Worm (Caenorhabditis elegans) whole organism, L4/young adult: ENCODE data around the gene F26F2.8.
"Not testable (repeated sequence)": the region's sequence is repeated elsewhere in the genome, so short reads cannot be mapped to it uniquely, and the experiment has no call there.

Source experiments
- W03F9.2 ChIP-seq: fragments of 150-350 bp; optimal IDR thresholded peaks from 2 replicates; lab custom pipeline; 2014; ENCODE audit warnings: missing biosample characterization, missing genetic modification characterization
- dao-5 ChIP-seq: sonication (generic microtip); optimal IDR thresholded peaks from 2 replicates; lab custom pipeline; 2016; ENCODE audit warnings: missing genotype, missing genetic modification characterization, moderate library complexity, missing compliant biosample characterization
- him-1 ChIP-seq: sonication (generic microtip); optimal IDR thresholded peaks from 2 replicates; lab custom pipeline; 2016; ENCODE audit warnings: missing genotype, missing genetic modification reagents, missing genetic modification characterization, missing compliant biosample characterization

Gene F26F2.8

DNA sequence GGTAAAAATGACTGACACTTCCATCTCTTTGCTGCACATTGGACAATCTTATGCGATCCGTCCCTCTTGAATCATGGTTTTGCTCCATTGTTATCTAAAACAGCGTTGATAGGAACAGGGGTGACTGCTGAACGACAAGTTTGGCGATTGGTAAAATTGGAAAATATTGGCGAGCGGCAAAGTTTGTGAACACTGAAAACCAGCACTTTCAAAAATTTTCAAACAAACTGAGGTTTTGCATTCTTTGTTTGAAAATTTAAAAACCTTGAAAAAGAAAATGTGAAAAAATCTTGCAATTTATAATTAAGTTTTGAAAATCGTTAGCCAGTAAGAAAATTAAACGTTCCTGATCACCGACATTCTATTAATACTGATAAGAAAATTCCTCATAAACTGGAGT is 12.9 kb upstream of the F26F2.8 start, which contains the start of gene F26F2.3:
Gene F26F2.3 (minus strand): TSS at position 101 of the 400 bp plus-strand sequence.
- no peak for TF ChIP-seq W03F9.2 (tag; lab: Kevin White, UChicago)
- no peak for TF ChIP-seq dao-5 (tag; lab: Kevin White, UChicago)
- no peak for TF ChIP-seq him-1

DNA sequence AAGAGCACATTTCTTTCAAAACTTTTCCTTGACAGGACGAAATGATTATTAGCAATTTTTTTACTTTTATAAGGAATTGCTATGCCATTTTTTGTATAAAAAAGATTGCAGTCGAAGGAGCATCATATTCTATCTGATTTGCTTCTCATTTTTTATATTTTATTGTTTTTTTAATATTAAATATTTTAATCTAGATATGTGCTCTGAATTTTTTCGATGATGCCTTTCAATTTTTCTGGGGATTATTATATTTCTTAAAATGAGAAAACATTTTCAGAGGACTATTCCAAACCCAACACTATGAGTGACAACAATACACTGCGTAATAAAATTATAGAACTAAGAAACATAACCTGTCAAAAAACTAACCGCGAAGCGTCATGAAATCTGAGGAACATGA is 10.4 kb upstream of the F26F2.8 start, which contains the start of gene F26F2.4:
Gene F26F2.4 (plus strand): TSS at position 301 of the 400 bp plus-strand sequence.
- not testable (repeated sequence) for TF ChIP-seq him-1; W03F9.2 (tag; lab: Kevin White, UChicago); dao-5 (tag; lab: Kevin White, UChicago)

DNA sequence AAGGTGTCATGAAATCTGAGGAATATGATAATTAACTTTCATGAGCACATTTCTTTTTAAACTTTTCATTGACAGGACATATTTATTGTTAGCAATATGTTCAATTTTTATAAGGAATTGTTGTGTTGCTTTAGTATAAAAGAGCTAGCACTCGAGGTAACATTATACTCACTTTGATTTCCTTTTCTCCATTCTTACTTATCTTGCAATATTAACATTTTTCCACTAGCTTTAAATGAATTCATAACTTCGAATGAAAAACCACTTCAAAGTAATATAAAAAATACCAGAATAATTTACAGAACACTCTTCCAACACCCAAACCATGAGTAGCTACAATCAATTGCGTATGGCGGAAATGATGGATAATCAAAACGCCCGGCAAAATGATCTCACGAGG is 6.0 kb upstream of the F26F2.8 start, which contains the start of gene F26F2.5:
Gene F26F2.5 (plus strand): TSS at position 301 of the 400 bp plus-strand sequence.
- TF ChIP-seq him-1: no peak
- TF ChIP-seq W03F9.2 (tag; lab: Kevin White, UChicago): no peak
- no peak for TF ChIP-seq dao-5 (tag; lab: Kevin White, UChicago)

DNA sequence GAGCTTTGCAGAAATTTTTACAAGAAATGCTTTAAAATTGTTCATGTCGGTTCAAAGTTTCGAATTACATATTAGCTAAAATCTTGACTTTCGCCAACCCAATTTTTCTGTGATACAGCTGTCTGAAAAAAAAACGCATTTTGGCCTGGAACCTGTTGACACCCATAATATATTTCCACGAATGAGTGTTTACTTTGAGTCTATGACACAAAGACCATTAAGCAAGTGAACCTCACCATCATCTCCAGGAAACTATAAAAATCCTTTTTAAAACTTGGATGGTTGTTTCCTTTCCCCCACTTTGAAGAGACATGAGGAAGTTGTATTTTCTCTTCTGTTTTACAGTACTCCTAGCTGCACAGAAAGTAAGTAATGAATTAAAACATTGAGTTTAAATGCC is 5.0 kb upstream of the F26F2.8 start, which contains the start of gene clec-263:
Gene clec-263 (plus strand): TSS at position 301 of the 400 bp plus-strand sequence.
- TF ChIP-seq him-1: no peak
- TF ChIP-seq W03F9.2 (tag; lab: Kevin White, UChicago): no peak
- no peak for TF ChIP-seq dao-5 (tag; lab: Kevin White, UChicago)

DNA sequence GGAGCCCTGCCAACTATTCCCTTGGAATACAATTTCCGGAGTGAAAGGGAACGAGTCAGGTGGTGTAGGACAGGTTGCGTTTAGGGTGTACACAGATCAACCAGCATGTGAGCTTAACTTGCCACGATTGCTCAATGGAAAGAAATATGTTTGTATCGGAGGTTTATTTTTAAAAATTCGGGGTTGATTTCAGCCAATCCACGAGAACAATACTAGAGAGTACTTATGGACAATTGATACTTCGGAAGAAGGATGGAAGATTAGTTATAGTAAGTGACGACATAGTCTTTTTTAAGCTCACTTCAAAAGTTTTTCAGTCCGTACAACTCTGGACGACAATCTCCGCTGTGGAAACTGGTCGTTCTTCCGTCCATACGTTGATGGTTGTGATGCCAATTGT is 4.5 kb upstream of the F26F2.8 start:
- no peak for TF ChIP-seq dao-5 (tag; lab: Kevin White, UChicago)
- TF ChIP-seq him-1: no peak
- no peak for TF ChIP-seq W03F9.2 (tag; lab: Kevin White, UChicago)

DNA sequence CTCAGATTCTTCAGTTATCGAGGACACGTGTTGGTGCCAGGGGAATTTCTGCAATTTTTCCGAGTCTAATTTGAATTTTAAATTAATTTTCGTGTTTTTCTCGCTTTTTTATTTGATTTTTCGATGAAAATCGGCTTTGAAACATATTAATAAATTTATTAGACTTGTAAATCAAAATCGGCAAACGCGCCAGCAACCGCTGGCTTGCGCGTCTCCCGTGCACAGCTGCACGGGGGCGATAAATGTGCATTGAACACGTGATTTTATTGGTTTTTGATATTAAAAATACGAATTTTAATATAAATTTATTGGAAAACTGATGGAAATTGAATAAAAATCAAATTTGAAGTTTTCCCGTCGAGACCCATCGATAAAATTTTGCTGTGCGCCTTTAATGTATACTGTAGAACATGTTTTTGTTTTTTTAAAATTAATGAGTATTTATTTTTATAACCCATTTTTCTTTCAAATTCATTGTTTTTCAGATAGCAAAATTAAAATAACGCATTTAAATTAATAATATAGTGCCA is 1.2 kb downstream of the F26F2.8 start, which contains the start of gene F26F2.7:
Gene F26F2.7 (plus strand): TSS at position 480 of the 530 bp plus-strand sequence.
- TF ChIP-seq W03F9.2 (tag; lab: Kevin White, UChicago): peak; percentile 95
- no peak for TF ChIP-seq dao-5 (tag; lab: Kevin White, UChicago)
- TF ChIP-seq him-1: peak; percentile 1

DNA sequence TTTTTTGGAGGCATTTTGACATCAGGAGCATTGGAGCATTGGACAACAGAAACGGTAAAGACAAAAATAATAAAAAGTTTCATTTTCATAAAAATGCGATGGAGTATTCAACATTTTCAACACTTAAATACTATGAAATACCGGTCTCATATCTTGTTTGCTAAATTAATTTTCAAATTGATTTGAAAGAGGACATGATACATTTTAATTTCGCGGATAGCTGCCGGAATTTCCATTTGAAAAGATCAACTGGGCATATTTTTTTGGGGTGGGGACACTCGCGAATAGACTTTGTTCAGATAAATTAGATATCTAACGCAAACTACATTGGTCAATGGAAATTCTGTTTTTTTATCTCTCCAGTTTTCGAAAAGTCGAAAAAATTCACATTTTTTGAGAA is 15.4 kb downstream of the F26F2.8 start, which contains the start of gene F26F2.10:
Gene F26F2.10 (minus strand): TSS at position 101 of the 400 bp plus-strand sequence.
- TF ChIP-seq W03F9.2 (tag; lab: Kevin White, UChicago) (no peak), him-1 (no peak), dao-5 (tag; lab: Kevin White, UChicago) (no peak)

DNA sequence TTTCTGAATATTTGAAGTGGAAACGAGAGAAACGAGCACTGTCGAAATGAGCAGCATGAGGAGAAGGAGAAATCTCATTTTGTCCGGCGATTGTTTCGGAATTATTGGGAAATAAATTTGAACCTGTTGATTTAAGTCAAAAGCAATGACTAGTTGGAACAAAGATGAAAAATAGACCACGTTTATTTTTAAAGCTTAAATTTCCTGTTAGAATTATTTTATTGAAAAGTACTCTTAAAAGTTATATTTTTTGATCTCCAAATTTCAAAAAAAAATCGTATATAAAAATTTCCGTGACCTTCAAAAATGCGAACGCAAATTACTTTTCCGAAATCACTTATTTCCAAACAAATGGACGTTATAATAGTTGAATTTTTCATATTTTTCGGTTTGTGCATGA is 16.3 kb downstream of the F26F2.8 start, which contains the start of gene F26F2.11:
Gene F26F2.11 (minus strand): TSS at position 101 of the 400 bp plus-strand sequence.
- TF ChIP-seq him-1 (no peak), W03F9.2 (tag; lab: Kevin White, UChicago) (no peak), dao-5 (tag; lab: Kevin White, UChicago) (no peak)

DNA sequence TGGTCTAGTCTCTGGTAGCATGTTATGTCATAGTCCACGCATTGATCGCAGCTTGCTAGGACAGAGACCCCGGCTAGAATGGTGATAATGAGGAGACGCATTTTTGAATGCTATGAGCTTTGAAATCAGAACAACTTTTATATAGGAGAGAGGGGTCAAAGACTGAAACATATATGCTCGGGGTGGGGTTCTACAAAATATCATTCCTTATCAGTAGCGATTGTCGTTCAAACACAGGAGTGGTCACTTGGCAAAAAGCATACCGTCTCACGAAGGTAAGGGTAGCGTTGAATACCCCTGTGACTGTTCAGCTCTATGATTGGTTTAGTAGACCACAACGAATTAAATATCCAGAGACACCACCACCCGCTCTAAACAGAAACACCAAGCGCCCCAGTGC is 17.7 kb downstream of the F26F2.8 start, which contains the start of gene F46B3.1:
Gene F46B3.1 (minus strand): TSS at position 101 of the 400 bp plus-strand sequence.
- no peak for TF ChIP-seq dao-5 (tag; lab: Kevin White, UChicago)
- no peak for TF ChIP-seq him-1
- no peak for TF ChIP-seq W03F9.2 (tag; lab: Kevin White, UChicago)

DNA sequence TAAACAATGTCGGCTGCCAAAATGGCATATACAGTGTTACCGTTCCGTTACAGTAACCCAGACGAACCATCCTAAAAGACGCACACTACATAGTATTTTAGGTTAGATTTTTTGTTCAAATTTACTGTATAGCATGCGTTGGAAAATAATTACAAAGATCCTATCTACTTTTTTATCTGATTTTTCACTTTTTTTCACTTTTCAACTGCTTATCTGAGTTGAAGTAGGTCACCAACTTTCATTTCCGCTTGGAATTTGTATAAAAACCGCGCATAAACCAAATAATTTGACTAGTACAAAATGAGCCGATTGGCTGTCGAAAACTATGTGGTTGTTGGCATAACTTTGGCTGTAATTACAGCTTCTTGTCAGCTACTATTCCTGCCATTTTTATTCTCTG is 20.4 kb downstream of the F26F2.8 start, which contains the start of gene col-163:
Gene col-163 (plus strand): TSS at position 301 of the 400 bp plus-strand sequence.
- TF ChIP-seq W03F9.2 (tag; lab: Kevin White, UChicago): no peak
- no peak for TF ChIP-seq him-1
- TF ChIP-seq dao-5 (tag; lab: Kevin White, UChicago): no peak

DNA sequence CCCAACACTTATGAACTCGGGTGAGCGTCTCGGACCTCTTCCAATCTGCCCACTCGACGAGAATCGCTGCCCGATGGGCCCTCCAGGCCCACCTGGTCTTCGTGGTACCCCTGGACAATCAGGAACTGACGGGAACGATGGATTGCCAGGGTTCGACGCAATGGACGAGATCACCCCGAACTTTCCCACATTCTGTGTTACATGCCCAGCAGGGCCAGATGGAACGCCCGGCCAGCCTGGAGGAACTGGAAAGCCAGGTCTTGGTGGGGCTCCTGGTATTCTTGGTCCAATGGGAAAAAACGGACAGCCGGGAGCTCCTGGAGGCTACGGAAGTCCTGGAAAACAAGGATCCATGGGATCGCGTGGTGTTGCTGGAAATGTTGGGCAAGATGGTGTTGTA is 21.4 kb downstream of the F26F2.8 start:
- TF ChIP-seq him-1 (no peak), W03F9.2 (tag; lab: Kevin White, UChicago) (no peak), dao-5 (tag; lab: Kevin White, UChicago) (no peak)

DNA sequence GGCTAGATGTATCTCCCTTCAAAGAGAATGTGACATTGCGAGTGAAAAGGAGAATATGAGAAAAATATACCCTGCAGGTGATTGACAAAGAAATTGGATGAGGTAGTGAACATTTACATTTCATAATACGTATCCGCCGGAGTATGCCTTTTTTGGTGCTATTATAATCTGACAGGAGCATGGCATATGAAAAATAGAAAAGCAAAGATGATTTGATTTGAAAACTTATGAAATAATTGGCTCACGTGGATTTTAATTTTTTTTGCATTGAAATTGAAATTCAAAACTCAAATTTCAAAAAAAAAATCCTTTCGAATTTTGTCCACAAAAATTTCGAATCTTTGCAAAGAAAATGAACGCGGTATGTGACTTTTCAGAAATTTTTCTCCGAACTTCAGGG is 23.7 kb downstream of the F26F2.8 start, which contains the start of gene ttr-11:
Gene ttr-11 (plus strand): TSS at position 301 of the 400 bp plus-strand sequence.
- TF ChIP-seq him-1 (no peak), dao-5 (tag; lab: Kevin White, UChicago) (no peak), W03F9.2 (tag; lab: Kevin White, UChicago) (no peak)

DNA sequence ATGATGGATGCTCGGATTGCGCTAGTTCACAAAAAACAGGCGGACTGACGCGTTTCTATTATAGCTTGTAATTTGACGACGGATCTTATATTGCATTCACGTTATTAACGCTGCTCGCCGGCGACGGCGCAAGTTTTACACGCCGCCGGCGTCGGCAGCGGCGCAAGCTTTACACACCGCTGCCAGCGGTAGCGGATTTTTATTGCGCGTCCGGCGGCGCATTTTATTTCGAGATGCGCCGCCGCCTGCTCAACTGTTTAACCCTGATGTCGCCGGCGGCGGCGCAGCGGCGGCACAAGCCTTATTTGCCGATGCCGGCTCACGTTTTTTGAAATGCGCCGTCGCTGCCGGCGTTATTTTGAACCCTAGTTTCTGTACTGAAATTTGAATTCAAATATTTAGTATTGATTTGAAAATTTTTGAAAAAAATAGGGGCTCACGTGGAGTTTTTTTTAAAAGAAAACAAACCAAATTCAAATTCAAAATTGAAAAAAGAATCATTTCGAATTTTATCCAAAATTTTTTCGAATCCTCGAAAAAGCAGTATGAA is 25.3 kb downstream of the F26F2.8 start, which contains the start of gene ttr-57:
Gene ttr-57 (plus strand): TSS at position 500 of the 550 bp plus-strand sequence.
- TF ChIP-seq W03F9.2 (tag; lab: Kevin White, UChicago): no peak
- no peak for TF ChIP-seq dao-5 (tag; lab: Kevin White, UChicago)
- no peak for TF ChIP-seq him-1

DNA sequence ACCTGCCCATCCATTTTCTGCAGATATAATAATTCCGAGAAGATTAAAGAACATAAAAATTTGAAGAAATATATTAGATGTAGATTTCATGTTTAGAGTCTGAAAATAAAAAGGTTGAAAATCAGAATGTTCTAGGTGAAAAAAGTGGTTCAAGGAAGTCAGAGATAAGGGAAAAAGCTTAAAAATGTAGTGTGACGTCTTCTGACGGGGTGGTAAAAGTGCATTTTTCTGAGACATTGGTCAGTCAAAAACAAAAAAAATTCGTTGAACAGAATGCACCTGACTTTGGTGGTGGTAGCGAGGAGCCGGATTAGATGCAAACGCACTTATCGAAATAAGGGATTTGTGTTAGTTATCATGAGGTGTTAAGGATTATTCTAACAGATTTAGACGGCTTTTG is 27.3 kb downstream of the F26F2.8 start, which contains the start of gene F46B3.23:
Gene F46B3.23 (minus strand): TSS at position 101 of the 400 bp plus-strand sequence.
- TF ChIP-seq dao-5 (tag; lab: Kevin White, UChicago) (no peak), W03F9.2 (tag; lab: Kevin White, UChicago) (no peak), him-1 (no peak)
